Worm (Caenorhabditis elegans): ENCODE measurements around the gene T28A11.17.

Gene T28A11.17

ce11 chrV:3259168-3259622 is 6.9 kb downstream of the T28A11.17 start, which contains the start of gene T28A11.16:
T28A11.16 (minus strand) TSS chrV:3259218.
- no peak for TF ChIP-seq elt-1 (tag; optimal IDR thresholded peaks at IDR 0.05; ENCODE audit: borderline replicate concordance, insufficient read depth)
- no peak for TF ChIP-seq mls-2 (tag; optimal IDR thresholded peaks at IDR 0.05)
- no peak for TF ChIP-seq ceh-83 (GFP tag; optimal IDR thresholded peaks at IDR 0.05)
- no peak for TF ChIP-seq nhr-12 (tag; optimal IDR thresholded peaks at IDR 0.05)
- no peak for TF ChIP-seq blmp-1 (tag; optimal IDR thresholded peaks at IDR 0.05)
- TF ChIP-seq lsy-2 (tag; optimal IDR thresholded peaks at IDR 0.05), result no peak
- TF ChIP-seq mep-1 (tag; optimal IDR thresholded peaks at IDR 0.05), result no peak

DNA sequence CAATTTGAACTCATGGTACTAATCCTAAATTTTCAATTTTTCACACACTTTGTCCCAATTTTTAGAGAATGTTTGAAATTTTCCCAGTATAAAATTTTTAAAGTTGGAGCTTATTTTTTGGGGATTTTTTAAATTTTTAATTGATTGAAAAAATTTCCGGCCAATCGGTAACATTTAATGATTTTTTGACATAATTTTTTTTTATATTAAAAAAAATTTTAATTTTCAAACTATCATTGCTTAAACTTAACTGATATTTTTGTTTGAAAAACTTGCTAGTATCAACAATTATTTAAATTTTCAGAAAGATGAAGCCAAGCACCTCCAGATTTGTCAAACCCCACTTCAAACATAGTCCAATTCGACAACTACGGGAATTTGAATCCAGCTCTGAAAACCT is 8.8 kb downstream of the T28A11.17 start, which contains the start of gene T28A11.22:
Gene T28A11.22 (plus strand): TSS at position 301 of the 400 bp plus-strand sequence.
- no peak for TF ChIP-seq mep-1 (tag; optimal IDR thresholded peaks at IDR 0.05)
- TF ChIP-seq ces-1 (GFP tag; optimal IDR thresholded peaks at IDR 0.05), result no peak
- no peak for TF ChIP-seq ceh-43 (GFP tag; optimal IDR thresholded peaks at IDR 0.05)
- no peak for TF ChIP-seq mls-2 (tag; optimal IDR thresholded peaks at IDR 0.05)
- TF ChIP-seq unc-39 (tag; optimal IDR thresholded peaks at IDR 0.05), result no peak
- no peak for TF ChIP-seq ham-2 (GFP tag; optimal IDR thresholded peaks at IDR 0.05)
- TF ChIP-seq ceh-39 (tag; optimal IDR thresholded peaks at IDR 0.05), result no peak
- no peak for TF ChIP-seq nhr-76 (tag; optimal IDR thresholded peaks at IDR 0.05)
- TF ChIP-seq ceh-83 (GFP tag; optimal IDR thresholded peaks at IDR 0.05), result no peak

DNA sequence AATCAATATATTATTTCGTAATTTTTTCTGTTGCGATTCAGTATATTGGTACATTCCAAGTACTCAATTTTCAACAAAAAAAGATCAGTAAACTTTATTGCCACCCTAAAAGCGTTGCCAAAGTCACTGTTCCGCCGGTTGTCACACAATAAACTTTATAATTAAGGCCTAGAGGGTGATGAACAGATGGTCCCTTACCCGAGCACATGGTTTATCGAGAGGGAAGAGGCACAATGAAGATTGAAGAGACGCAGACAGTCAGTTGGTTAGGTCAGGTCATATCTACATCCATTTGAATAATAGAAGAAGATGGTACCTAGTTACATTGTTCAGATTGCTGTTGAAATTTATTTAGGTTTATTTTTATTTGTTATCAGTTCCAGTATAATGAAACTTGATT is 9.3 kb downstream of the T28A11.17 start:
- TF ChIP-seq lin-32 (GFP tag; optimal IDR thresholded peaks at IDR 0.05) (peak; percentile 88), hlh-1 (tag; optimal IDR thresholded peaks at IDR 0.05) (peak; percentile 87), cnd-1 (tag; optimal IDR thresholded peaks at IDR 0.05) (peak; percentile 93), M03D4.4 (tag; optimal IDR thresholded peaks at IDR 0.05) (no peak), mep-1 (tag; optimal IDR thresholded peaks at IDR 0.05) (peak; percentile 14), nhr-2 (tag; optimal IDR thresholded peaks at IDR 0.05) (peak; percentile 61), bed-3 (GFP tag; optimal IDR thresholded peaks at IDR 0.05) (no peak)

- no peak for TF ChIP-seq tbx-8 (GFP tag; optimal IDR thresholded peaks at IDR 0.05)
- TF ChIP-seq flh-1 (GFP tag; optimal IDR thresholded peaks at IDR 0.05), result no peak
- no peak for TF ChIP-seq nhr-12 (tag; optimal IDR thresholded peaks at IDR 0.05)
- no peak for TF ChIP-seq cnd-1 (tag; optimal IDR thresholded peaks at IDR 0.05)
- TF ChIP-seq blmp-1 (tag; optimal IDR thresholded peaks at IDR 0.05), result no peak
- no peak for TF ChIP-seq sptf-1 (tag; optimal IDR thresholded peaks at IDR 0.05)
- no peak for TF ChIP-seq lsy-2 (tag; optimal IDR thresholded peaks at IDR 0.05)
- TF ChIP-seq ceh-83 (GFP tag; optimal IDR thresholded peaks at IDR 0.05), result no peak
These were observed 10.0 kb downstream of the T28A11.17 start, which contains the start of gene srt-63 for ce11 chrV:3256051-3256450. srt-63 (minus strand) TSS chrV:3256151.

- TF ChIP-seq nhr-12 (tag; optimal IDR thresholded peaks at IDR 0.05) (no peak), nhr-76 (tag; optimal IDR thresholded peaks at IDR 0.05) (no peak), mab-5 (tag; optimal IDR thresholded peaks at IDR 0.05) (no peak), unc-62 (GFP tag; optimal IDR thresholded peaks at IDR 0.05) (no peak), flh-1 (GFP tag; optimal IDR thresholded peaks at IDR 0.05) (no peak), nhr-237 (tag; optimal IDR thresholded peaks at IDR 0.05) (no peak), zip-8 (tag; optimal IDR thresholded peaks at IDR 0.05) (no peak), pha-4 (tag; optimal IDR thresholded peaks at IDR 0.05) (no peak), ces-1 (GFP tag; optimal IDR thresholded peaks at IDR 0.05) (no peak), hlh-1 (tag; optimal IDR thresholded peaks at IDR 0.05) (no peak), elt-1 (tag; optimal IDR thresholded peaks at IDR 0.05; ENCODE audit: borderline replicate concordance, insufficient read depth) (no peak), M03D4.4 (tag; optimal IDR thresholded peaks at IDR 0.05) (no peak), mep-1 (tag; optimal IDR thresholded peaks at IDR 0.05) (no peak), drap-1 (GFP tag; optimal IDR thresholded peaks at IDR 0.05) (no peak), lin-13 (tag; optimal IDR thresholded peaks at IDR 0.05) (no peak), nhr-2 (tag; optimal IDR thresholded peaks at IDR 0.05) (no peak), cnd-1 (tag; optimal IDR thresholded peaks at IDR 0.05) (no peak), sem-2 (GFP tag; optimal IDR thresholded peaks at IDR 0.05) (no peak), tbx-8 (GFP tag; optimal IDR thresholded peaks at IDR 0.05) (no peak), mls-2 (tag; optimal IDR thresholded peaks at IDR 0.05) (no peak)
These were observed 15.9 kb downstream of the T28A11.17 start, which contains the start of gene T28A11.13 for ce11 chrV:3250153-3250552. T28A11.13 (minus strand) TSS chrV:3250253.
